Fruit fly (Drosophila melanogaster): ENCODE data around the gene CG11158.

dm6 chrX:13641891-13642617 is 40.7 kb upstream of the CG11158 start:
- TF ChIP-seq Hr78 (GFP tag; optimal IDR thresholded peaks at IDR 0.05), result no peak
- TF ChIP-seq Myc (optimal IDR thresholded peaks at IDR 0.05), result no peak
- no peak for TF ChIP-seq sage (GFP tag; optimal IDR thresholded peaks at IDR 0.05)
- TF ChIP-seq br (GFP tag; optimal IDR thresholded peaks at IDR 0.05), result no peak
- TF ChIP-seq brk (GFP tag; optimal IDR thresholded peaks at IDR 0.05), result no peak
- no peak for TF ChIP-seq Rel (GFP tag; optimal IDR thresholded peaks at IDR 0.05)
- peak; percentile 62 for TF ChIP-seq Rel (tag; optimal IDR thresholded peaks at IDR 0.05)
- no peak for TF ChIP-seq Sp1 (GFP tag; optimal IDR thresholded peaks at IDR 0.05)
- no peak for TF ChIP-seq lola (GFP tag; optimal IDR thresholded peaks at IDR 0.05)
- TF ChIP-seq N (GFP tag; optimal IDR thresholded peaks at IDR 0.05), result no peak
- no peak for TF ChIP-seq foxo (GFP tag; optimal IDR thresholded peaks at IDR 0.05)
- no peak for TF ChIP-seq psq (GFP tag; optimal IDR thresholded peaks at IDR 0.05)
- no peak for TF ChIP-seq woc (GFP tag; optimal IDR thresholded peaks at IDR 0.05)
- TF ChIP-seq OdsH (GFP tag; optimal IDR thresholded peaks at IDR 0.05), result no peak

Measured in whole organism, wandering third instar larva.